Fruit fly (Drosophila melanogaster) whole organism, embryonic: ENCODE measurements around the gene CG9747.

ENCODE experiments used
- Blimp-1 ChIP-seq: fragments of 200-800 bp; sonication (Bioruptor generic); optimal IDR thresholded peaks from 3 replicates; lab custom pipeline; 2018; ENCODE audit warnings: missing biosample characterization, missing genetic modification characterization, mild to moderate bottlenecking, moderate library complexity, missing genetic modification reagents
- CG11247 ChIP-seq: fragments of 200-800 bp; sonication (Bioruptor generic); IDR thresholded peaks from 2 replicates; pipeline ENCODE4 v1.3.6; 2022; ENCODE audit warnings: missing biosample characterization, missing genetic modification characterization
- CG12769 ChIP-seq: fragments of 200-800 bp; sonication (Bioruptor generic); optimal IDR thresholded peaks from 2 replicates; lab custom pipeline; 2019; ENCODE audit warnings: missing biosample characterization, mild to moderate bottlenecking, missing genetic modification characterization, moderate library complexity
- CG13287 ChIP-seq: fragments of 200-800 bp; sonication (Bioruptor generic); IDR thresholded peaks from 2 replicates; pipeline ENCODE4 v1.3.6; 2022; ENCODE audit warnings: missing biosample characterization, missing genetic modification characterization; ENCODE audit not compliant: partially characterized antibody
- CG15601 ChIP-seq: fragments of 200-800 bp; sonication (Bioruptor generic); optimal IDR thresholded peaks from 3 replicates; lab custom pipeline; 2019; ENCODE audit warnings: missing biosample characterization, mild to moderate bottlenecking, missing genetic modification characterization, moderate library complexity
- CG16815 ChIP-seq: fragments of 200-800 bp; sonication (Bioruptor generic); optimal IDR thresholded peaks from 3 replicates; lab custom pipeline; 2017; ENCODE audit warnings: missing biosample characterization, mild to moderate bottlenecking, missing genetic modification characterization
- CG16863 ChIP-seq: fragments of 200-800 bp; sonication (Bioruptor generic); optimal IDR thresholded peaks from 3 replicates; lab custom pipeline; 2016; ENCODE audit warnings: missing biosample characterization, missing genetic modification characterization
- CG1792 ChIP-seq: fragments of 200-800 bp; sonication (Bioruptor generic); optimal IDR thresholded peaks from 2 replicates; lab custom pipeline; 2016; ENCODE audit warnings: missing biosample characterization, missing genetic modification characterization
- CG1832 ChIP-seq: fragments of 200-800 bp; sonication (Bioruptor generic); optimal IDR thresholded peaks from 2 replicates; lab custom pipeline; 2017; ENCODE audit warnings: missing biosample characterization, mild to moderate bottlenecking, missing genetic modification characterization, inconsistent platforms
- CG2199 ChIP-seq: fragments of 200-800 bp; sonication (Bioruptor generic); IDR thresholded peaks from 3 replicates; pipeline ENCODE4 v1.3.6; 2022; ENCODE audit warnings: missing biosample characterization, missing genetic modification characterization
- CG31365 ChIP-seq: fragments of 200-800 bp; sonication (Bioruptor generic); optimal IDR thresholded peaks from 2 replicates; lab custom pipeline; 2018; ENCODE audit warnings: missing biosample characterization, mild to moderate bottlenecking, missing genetic modification characterization
- CG31441 ChIP-seq: fragments of 200-800 bp; sonication (Bioruptor generic); IDR thresholded peaks from 2 replicates; pipeline ENCODE4 v1.3.6; 2022; ENCODE audit warnings: missing biosample characterization, missing genetic modification characterization
- CG3163 ChIP-seq: fragments of 200-800 bp; sonication (Bioruptor generic); optimal IDR thresholded peaks from 3 replicates; lab custom pipeline; 2016; ENCODE audit warnings: missing biosample characterization, missing genetic modification characterization
- CG42726 ChIP-seq: fragments of 200-800 bp; sonication (Bioruptor generic); IDR thresholded peaks from 2 replicates; pipeline ENCODE4 v1.3.6; 2022; ENCODE audit warnings: missing biosample characterization, missing genetic modification characterization; ENCODE audit not compliant: partially characterized antibody
- CG6791 ChIP-seq: fragments of 200-800 bp; sonication (Bioruptor generic); IDR thresholded peaks from 3 replicates; pipeline ENCODE4 v1.3.6; 2022; ENCODE audit warnings: missing biosample characterization, missing genetic modification characterization; ENCODE audit not compliant: partially characterized antibody
- CG6813 ChIP-seq: fragments of 200-800 bp; sonication (Bioruptor generic); optimal IDR thresholded peaks from 2 replicates; lab custom pipeline; 2017; ENCODE audit warnings: missing biosample characterization, missing genetic modification characterization, mild to moderate bottlenecking, moderate library complexity, missing genetic modification reagents
- CTCF ChIP-seq: fragments of 200-800 bp; sonication (Bioruptor generic); optimal IDR thresholded peaks from 2 replicates; lab custom pipeline; 2017; ENCODE audit warnings: missing biosample characterization, mild to moderate bottlenecking, missing genetic modification characterization, moderate library complexity
- Drgx ChIP-seq: fragments of 200-800 bp; sonication (Bioruptor generic); IDR thresholded peaks from 2 replicates; pipeline ENCODE4 v1.3.6; 2022; ENCODE audit warnings: missing biosample characterization, missing genetic modification characterization
- E2f2 ChIP-seq: fragments of 200-800 bp; sonication (Bioruptor generic); IDR thresholded peaks from 2 replicates; pipeline ENCODE4 v1.3.6; 2022; ENCODE audit warnings: missing biosample characterization, missing genetic modification characterization
- Eip74EF ChIP-seq, 2 experiments: fragments of 200-800 bp in 1 of 2; fragments of >200 bp in 1 of 2; sonication (Bioruptor generic) in 1 of 2; optimal IDR thresholded peaks; 2 replicates each; lab custom pipeline; 2017 to 2019; ENCODE audit warnings: missing biosample characterization in 2 of 2, missing genetic modification characterization in 2 of 2, mild to moderate bottlenecking in 1 of 2, moderate library complexity in 1 of 2
- HLH54F ChIP-seq: fragments of 200-800 bp; sonication (Bioruptor generic); optimal IDR thresholded peaks from 3 replicates; lab custom pipeline; 2016; ENCODE audit warnings: missing biosample characterization, missing genetic modification characterization
- HLHmδ ChIP-seq: fragments of 200-800 bp; sonication (Bioruptor generic); optimal IDR thresholded peaks from 2 replicates; lab custom pipeline; 2018; ENCODE audit warnings: missing biosample characterization, mild to moderate bottlenecking, missing genetic modification characterization, moderate library complexity
- Hr78 ChIP-seq, 2 experiments: fragments of 200-800 bp in 1 of 2; fragments of >200 bp in 1 of 2; sonication (Bioruptor generic) in 1 of 2; optimal IDR thresholded peaks; 2 replicates each; lab custom pipeline; 2017 to 2019; ENCODE audit warnings: missing biosample characterization in 2 of 2, missing genetic modification characterization in 2 of 2, mild to moderate bottlenecking in 1 of 2, moderate library complexity in 1 of 2
- Jarid2 ChIP-seq: fragments of 200-800 bp; sonication (Bioruptor generic); optimal IDR thresholded peaks from 3 replicates; lab custom pipeline; 2017; ENCODE audit warnings: mild to moderate bottlenecking, missing biosample characterization, missing genetic modification reagents, missing genetic modification characterization
- Med ChIP-seq: fragments of 200-800 bp; sonication (Bioruptor generic); peaks from one replicate; lab custom pipeline; 2016; ENCODE audit warnings: missing biosample characterization, missing genetic modification characterization, mild to moderate bottlenecking, inconsistent platforms, moderate library complexity
- Opbp ChIP-seq: fragments of 200-800 bp; sonication (Bioruptor generic); IDR thresholded peaks from 3 replicates; pipeline ENCODE4 v1.3.6; 2022; ENCODE audit warnings: missing biosample characterization, missing genetic modification characterization; ENCODE audit not compliant: partially characterized antibody
- Rx ChIP-seq: fragments of 200-800 bp; sonication (Bioruptor generic); IDR thresholded peaks from 2 replicates; pipeline ENCODE4 v1.3.6; 2022; ENCODE audit warnings: missing biosample characterization, missing genetic modification characterization
- Trl ChIP-seq, 3 experiments: fragments of >200 bp in 2 of 3; fragments of 200-800 bp in 1 of 3; sonication (Bioruptor generic) in 1 of 3; optimal IDR thresholded peaks; 2 replicates in 1 of 3; 3 replicates in 2 of 3; lab custom pipeline; 2016 to 2017; ENCODE audit warnings: missing biosample characterization in 1 of 3, missing genetic modification characterization in 1 of 3
- Xrp1 ChIP-seq: fragments of 200-800 bp; sonication (Bioruptor generic); IDR thresholded peaks from 2 replicates; pipeline ENCODE4 v1.3.6; 2022; ENCODE audit warnings: missing biosample characterization, missing genetic modification characterization
- ab ChIP-seq: fragments of 200-800 bp; sonication (Bioruptor generic); optimal IDR thresholded peaks from 2 replicates; lab custom pipeline; 2016; ENCODE audit warnings: missing biosample characterization, missing genetic modification characterization
- bbx ChIP-seq: fragments of 200-800 bp; sonication (Bioruptor generic); IDR thresholded peaks from 2 replicates; pipeline ENCODE4 v1.3.6; 2022; ENCODE audit warnings: missing biosample characterization, missing genetic modification characterization; ENCODE audit not compliant: partially characterized antibody
- ci ChIP-seq: fragments of 200-800 bp; sonication (Bioruptor generic); IDR thresholded peaks from 3 replicates; pipeline ENCODE4 v1.3.6; 2022; ENCODE audit warnings: missing biosample characterization, missing genetic modification characterization
- dm ChIP-seq: fragments of 200-800 bp; sonication (Bioruptor generic); optimal IDR thresholded peaks from 3 replicates; lab custom pipeline; 2016; ENCODE audit warnings: missing biosample characterization, missing genetic modification characterization
- dysf ChIP-seq: fragments of 200-800 bp; sonication (Bioruptor generic); IDR thresholded peaks from 3 replicates; pipeline ENCODE4 v1.3.6; 2022; ENCODE audit warnings: missing biosample characterization, missing genetic modification characterization
- fd96Cb ChIP-seq: fragments of 200-800 bp; sonication (Bioruptor generic); optimal IDR thresholded peaks from 2 replicates; lab custom pipeline; 2018; ENCODE audit warnings: missing biosample characterization, mild to moderate bottlenecking, missing genetic modification characterization, moderate library complexity
- jumu ChIP-seq: fragments of 200-800 bp; sonication (Bioruptor generic); optimal IDR thresholded peaks from 3 replicates; lab custom pipeline; 2016; ENCODE audit warnings: missing biosample characterization, missing genetic modification characterization
- oc ChIP-seq: fragments of 200-800 bp; sonication (Bioruptor generic); optimal IDR thresholded peaks from 2 replicates; lab custom pipeline; 2018; ENCODE audit warnings: missing biosample characterization, mild to moderate bottlenecking, missing genetic modification characterization, moderate library complexity
- otp ChIP-seq: fragments of 200-800 bp; sonication (Bioruptor generic); IDR thresholded peaks from 3 replicates; pipeline ENCODE4, ENCODE4 v1.3.6; 2022; ENCODE audit warnings: missing biosample characterization, missing genetic modification characterization
- prd ChIP-seq, 3 experiments: fragments of >200 bp in 2 of 3; fragments of 200-800 bp in 1 of 3; sonication (Bioruptor generic) in 1 of 3; optimal IDR thresholded peaks in 2 of 3; IDR thresholded peaks in 1 of 3; 2 replicates in 2 of 3; 3 replicates in 1 of 3; pipeline versions ENCODE4 v1.3.6 to Lab custom; 2017 to 2022; ENCODE audit warnings: missing biosample characterization in 1 of 3, missing genetic modification characterization in 1 of 3
- pros ChIP-seq: fragments of 200-800 bp; sonication (Bioruptor generic); optimal IDR thresholded peaks from 3 replicates; lab custom pipeline; 2019; ENCODE audit warnings: missing biosample characterization, mild to moderate bottlenecking, missing genetic modification characterization, moderate library complexity
- ranshi ChIP-seq: fragments of 200-800 bp; sonication (Bioruptor generic); IDR thresholded peaks from 2 replicates; pipeline ENCODE4 v1.3.6; 2022; ENCODE audit warnings: missing biosample characterization, missing genetic modification characterization
- sens ChIP-seq: fragments of 200-800 bp; sonication (Bioruptor generic); peaks from one replicate; lab custom pipeline; 2016; ENCODE audit warnings: missing biosample characterization, missing genetic modification characterization
- so ChIP-seq: fragments of 200-800 bp; sonication (Bioruptor generic); IDR thresholded peaks from 3 replicates; pipeline ENCODE4 v1.3.6; 2022; ENCODE audit warnings: missing biosample characterization, missing genetic modification characterization
- tx ChIP-seq: fragments of 200-800 bp; sonication (Bioruptor generic); optimal IDR thresholded peaks from 2 replicates; lab custom pipeline; 2016; ENCODE audit warnings: missing biosample characterization, missing genetic modification characterization
- vvl ChIP-seq: fragments of 200-800 bp; sonication (Bioruptor generic); IDR thresholded peaks from 2 replicates; pipeline ENCODE4 v1.3.6; 2022; ENCODE audit warnings: missing biosample characterization, missing genetic modification characterization
- yki ChIP-seq: fragments of >200 bp; optimal IDR thresholded peaks from 3 replicates; lab custom pipeline; 2018
- z ChIP-seq: fragments of 200-800 bp; sonication (Bioruptor generic); IDR thresholded peaks from 3 replicates; pipeline ENCODE4 v1.3.6; 2022; ENCODE audit warnings: missing biosample characterization, missing genetic modification characterization

Gene CG9747

dm6 chr3R:30160312-30160942, 30.6 kb downstream of the CG9747 start, which contains the start of gene CG11498:
TSS of gene CG11498 (minus strand) at chr3R:30160473.
- no peak for TF ChIP-seq tx (GFP tag; lab: Kevin White, UChicago)
- no peak for TF ChIP-seq CG16863 (GFP tag; lab: Kevin White, UChicago)
- peak; percentile 72 for TF ChIP-seq Drgx (GFP tag; lab: Robert Waterston, UW)
- 0 out of 3 replicates have a peak, but pooled peaks have one; percentile 3 for TF ChIP-seq otp (GFP tag; lab: Robert Waterston, UW)
- TF ChIP-seq vvl = peak; percentile 36; the same call in 1 of the 2 replicates
- 0 out of 2 replicates have a peak, but pooled peaks have one; percentile 10 for TF ChIP-seq CG31441 (GFP tag; lab: Robert Waterston, UW)
- peak; percentile 55 for TF ChIP-seq sens
- peak; percentile 11; the same call in 1 of the 2 replicates for TF ChIP-seq CG13287 (GFP tag; lab: Robert Waterston, UW)
- peak; percentile 22 for TF ChIP-seq pros
- TF ChIP-seq CG6791 (GFP tag; lab: Robert Waterston, UW) = peak; percentile 41; the same call in 1 of the 3 replicates
- peak; percentile 36 for TF ChIP-seq CG12769 (tag; lab: Kevin White, UChicago)
- TF ChIP-seq Rx (GFP tag; lab: Robert Waterston, UW) = no peak
- TF ChIP-seq HLH54F = no peak
- 0 out of 2 replicates have a peak, but pooled peaks have one; percentile 35 for TF ChIP-seq bbx (GFP tag; lab: Robert Waterston, UW)
- TF ChIP-seq CG3163 (GFP tag; lab: Kevin White, UChicago) = no peak
- peak in 1 of 2 experiments; percentile 50 for TF ChIP-seq Hr78 (GFP tag; optimal IDR thresholded peaks at IDR 0.05; lab: Kevin White, UChicago)
- TF ChIP-seq ab (GFP tag; lab: Kevin White, UChicago) = no peak
- TF ChIP-seq oc (tag; lab: Kevin White, UChicago) = peak; percentile 55
- peak; percentile 88 for TF ChIP-seq CG2199
- 0 out of 3 replicates have a peak, but pooled peaks have one; percentile 44 for TF ChIP-seq so
- TF ChIP-seq dysf (GFP tag; lab: Robert Waterston, UW) = 0 out of 3 replicates have a peak, but pooled peaks have one; percentile 11
- TF ChIP-seq Blimp-1 (GFP tag; lab: Kevin White, UChicago) = peak; percentile 15
- peak; percentile 31; the same call in 1 of the 2 replicates for TF ChIP-seq E2f2 (GFP tag; lab: Robert Waterston, UW)
- 0 out of 3 replicates have a peak, but pooled peaks have one; percentile 65 for TF ChIP-seq z (GFP tag; lab: Robert Waterston, UW)
- TF ChIP-seq jumu (GFP tag; lab: Kevin White, UChicago) = no peak
- TF ChIP-seq Xrp1 (GFP tag; lab: Robert Waterston, UW) = 0 out of 2 replicates have a peak, but pooled peaks have one; percentile 19
- TF ChIP-seq Jarid2 (GFP tag; lab: Kevin White, UChicago) = peak; percentile 67
- TF ChIP-seq fd96Cb (tag; lab: Kevin White, UChicago) = no peak
- TF ChIP-seq CG6813 (GFP tag; lab: Kevin White, UChicago) = no peak
- no peak for TF ChIP-seq CG11247 (GFP tag; lab: Robert Waterston, UW)
- TF ChIP-seq HLHmδ (GFP tag; lab: Kevin White, UChicago) = peak; percentile 2
- TF ChIP-seq CG1832 (GFP tag; lab: Kevin White, UChicago) = peak; percentile 4
- TF ChIP-seq CG1792 = no peak
- TF ChIP-seq Trl (optimal IDR thresholded peaks at IDR 0.05; lab: Kevin White, UChicago) = peak; percentile 66 to 83
- no peak for TF ChIP-seq Trl (GFP tag; optimal IDR thresholded peaks at IDR 0.05; lab: Kevin White, UChicago)

DNA sequence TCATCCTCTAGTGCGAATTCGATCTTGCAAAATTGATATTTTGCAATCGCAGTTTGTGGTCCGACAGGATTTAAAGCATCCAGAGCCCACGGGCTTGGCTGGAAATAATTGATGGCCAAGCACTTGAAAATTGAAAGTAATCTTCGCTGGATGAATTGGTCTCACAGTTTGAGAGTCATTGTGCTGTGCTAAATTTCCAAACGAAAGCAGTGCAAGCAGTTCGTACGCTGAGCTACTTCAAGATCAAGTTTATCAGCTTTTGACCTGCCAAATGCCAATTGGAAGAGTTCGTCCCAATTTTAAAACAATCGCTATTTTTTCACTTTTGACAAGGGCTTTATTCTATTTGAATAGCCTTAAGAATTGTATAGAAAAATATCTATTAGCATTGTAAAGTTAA, 37.2 kb downstream of the CG9747 start:
- TF ChIP-seq CG42726 (GFP tag; lab: Robert Waterston, UW) = 0 out of 2 replicates have a peak, but pooled peaks have one; percentile 34
- peak; percentile 53 for TF ChIP-seq CTCF (GFP tag; lab: Kevin White, UChicago)
- no peak for TF ChIP-seq CG16815
- 0 out of 3 replicates have a peak, but pooled peaks have one; percentile 9 for TF ChIP-seq ci (GFP tag; lab: Robert Waterston, UW)
- no peak for TF ChIP-seq yki (lab: Kevin White, UChicago)
- TF ChIP-seq Hr78 (GFP tag; optimal IDR thresholded peaks at IDR 0.05; lab: Kevin White, UChicago) = peak in 1 of 2 experiments; percentile 17
- TF ChIP-seq CG15601 = peak; percentile 32
- TF ChIP-seq ranshi (GFP tag; lab: Robert Waterston, UW) = no peak
- TF ChIP-seq prd (optimal IDR thresholded peaks at IDR 0.05; lab: Kevin White, UChicago) = no peak
- peak; percentile 15; the same call in 1 of the 3 replicates for TF ChIP-seq prd (GFP tag; IDR thresholded peaks at IDR 0.05; lab: Robert Waterston, UW)
- peak in 1 of 2 experiments; percentile 46 for TF ChIP-seq Eip74EF (GFP tag; optimal IDR thresholded peaks at IDR 0.05; lab: Kevin White, UChicago)
- TF ChIP-seq CG31365 = peak; percentile 95
- TF ChIP-seq dm = no peak
- peak; percentile 33; the same call in 1 of the 3 replicates for TF ChIP-seq Opbp (GFP tag; lab: Robert Waterston, UW)
- TF ChIP-seq Blimp-1 (GFP tag; lab: Kevin White, UChicago) = peak; percentile 56
- TF ChIP-seq Med (GFP tag; lab: Kevin White, UChicago) = peak; percentile 36
- TF ChIP-seq CG6791 (GFP tag; lab: Robert Waterston, UW) = peak; percentile 65; the same call in 2 of the 3 replicates
